Fruit fly (Drosophila melanogaster) whole organism, embryonic: ENCODE measurements around the gene Dlg5.

Experiments
- CG11247 ChIP-seq: fragments of 200-800 bp; sonication (Bioruptor generic); IDR thresholded peaks from 2 replicates; pipeline ENCODE4 v1.3.6; 2022; ENCODE audit warnings: missing biosample characterization, missing genetic modification characterization
- CG13287 ChIP-seq: fragments of 200-800 bp; sonication (Bioruptor generic); IDR thresholded peaks from 2 replicates; pipeline ENCODE4 v1.3.6; 2022; ENCODE audit warnings: missing biosample characterization, missing genetic modification characterization; ENCODE audit not compliant: partially characterized antibody
- CG15601 ChIP-seq: fragments of 200-800 bp; sonication (Bioruptor generic); optimal IDR thresholded peaks from 3 replicates; lab custom pipeline; 2019; ENCODE audit warnings: missing biosample characterization, mild to moderate bottlenecking, missing genetic modification characterization, moderate library complexity
- CG17186 ChIP-seq: fragments of 200-800 bp; sonication (Bioruptor generic); optimal IDR thresholded peaks from 3 replicates; lab custom pipeline; 2017; ENCODE audit warnings: missing biosample characterization, missing genetic modification reagents, missing genetic modification characterization
- CG17612 ChIP-seq: fragments of 200-800 bp; sonication (Bioruptor generic); IDR thresholded peaks from 2 replicates; pipeline ENCODE4 v1.3.6; 2022; ENCODE audit warnings: missing biosample characterization, missing genetic modification characterization
- CG1832 ChIP-seq: fragments of 200-800 bp; sonication (Bioruptor generic); optimal IDR thresholded peaks from 2 replicates; lab custom pipeline; 2017; ENCODE audit warnings: missing biosample characterization, mild to moderate bottlenecking, missing genetic modification characterization, inconsistent platforms
- CG2129 ChIP-seq: fragments of 200-800 bp; sonication (Bioruptor generic); IDR thresholded peaks from 2 replicates; pipeline ENCODE4 v1.3.6; 2022; ENCODE audit warnings: missing biosample characterization, missing genetic modification characterization; ENCODE audit not compliant: partially characterized antibody
- CG2875 ChIP-seq: fragments of 200-800 bp; sonication (Bioruptor generic); optimal IDR thresholded peaks from 2 replicates; lab custom pipeline; 2017; ENCODE audit warnings: missing biosample characterization, mild to moderate bottlenecking, missing genetic modification characterization, missing genetic modification reagents
- CG2889 ChIP-seq: fragments of 200-800 bp; sonication (Bioruptor generic); IDR thresholded peaks from 3 replicates; pipeline ENCODE4 v1.3.6; 2022; ENCODE audit warnings: missing biosample characterization, missing genetic modification characterization
- CG32767 ChIP-seq: fragments of 200-800 bp; sonication (Bioruptor generic); IDR thresholded peaks from 2 replicates; pipeline ENCODE4 v1.3.6; 2022; ENCODE audit warnings: missing biosample characterization, missing genetic modification characterization
- CG3281 ChIP-seq: fragments of 200-800 bp; sonication (Bioruptor generic); optimal IDR thresholded peaks from 3 replicates; lab custom pipeline; 2017; ENCODE audit warnings: missing biosample characterization, mild to moderate bottlenecking, missing genetic modification characterization
- CG34376 ChIP-seq: fragments of 200-800 bp; sonication (Bioruptor generic); optimal IDR thresholded peaks from 2 replicates; lab custom pipeline; 2018; ENCODE audit warnings: missing biosample characterization, mild to moderate bottlenecking, missing genetic modification characterization
- CG4282 ChIP-seq: fragments of 200-800 bp; sonication (Bioruptor generic); optimal IDR thresholded peaks from 2 replicates; lab custom pipeline; 2016; ENCODE audit warnings: missing biosample characterization, missing genetic modification characterization
- CG4328 ChIP-seq: fragments of 200-800 bp; sonication (Bioruptor generic); optimal IDR thresholded peaks from 3 replicates; lab custom pipeline; 2017; ENCODE audit warnings: missing biosample characterization, missing genetic modification reagents, missing genetic modification characterization
- CG4404 ChIP-seq: fragments of 200-800 bp; sonication (Bioruptor generic); IDR thresholded peaks from 2 replicates; pipeline ENCODE4 v1.3.6; 2022; ENCODE audit warnings: missing biosample characterization, missing genetic modification characterization
- CG4617 ChIP-seq: fragments of 200-800 bp; sonication (Bioruptor generic); optimal IDR thresholded peaks from 3 replicates; lab custom pipeline; 2016; ENCODE audit warnings: missing biosample characterization, missing genetic modification characterization, borderline replicate concordance
- CG4707 ChIP-seq: fragments of 200-800 bp; sonication (Bioruptor generic); optimal IDR thresholded peaks from 2 replicates; lab custom pipeline; 2018; ENCODE audit warnings: missing biosample characterization, mild to moderate bottlenecking, missing genetic modification characterization, moderate library complexity
- CG7372 ChIP-seq: fragments of 200-800 bp; sonication (Bioruptor generic); IDR thresholded peaks from 2 replicates; pipeline ENCODE4 v1.3.6; 2022; ENCODE audit warnings: missing biosample characterization, missing genetic modification characterization
- CG7839 ChIP-seq: fragments of 200-800 bp; sonication (Bioruptor generic); optimal IDR thresholded peaks from 3 replicates; lab custom pipeline; 2018; ENCODE audit warnings: missing biosample characterization, mild to moderate bottlenecking, missing genetic modification characterization, moderate library complexity
- CG8478 ChIP-seq: fragments of >200 bp; optimal IDR thresholded peaks from 2 replicates; lab custom pipeline; 2018
- CG9215 ChIP-seq: fragments of 200-800 bp; sonication (Bioruptor generic); IDR thresholded peaks from 2 replicates; pipeline ENCODE4 v1.3.6; 2022; ENCODE audit warnings: missing biosample characterization, missing genetic modification characterization
- CG9727 ChIP-seq: fragments of 200-800 bp; sonication (Bioruptor generic); optimal IDR thresholded peaks from 3 replicates; lab custom pipeline; 2017; ENCODE audit warnings: missing biosample characterization, mild to moderate bottlenecking, missing genetic modification characterization
- Dbx ChIP-seq: fragments of 200-800 bp; sonication (Bioruptor generic); IDR thresholded peaks from 3 replicates; pipeline ENCODE4 v1.3.6; 2022; ENCODE audit warnings: missing biosample characterization, missing genetic modification characterization
- Dip3 ChIP-seq: fragments of 200-800 bp; sonication (Bioruptor generic); optimal IDR thresholded peaks from 3 replicates; lab custom pipeline; 2016; ENCODE audit warnings: missing biosample characterization, missing genetic modification characterization
- Doc3 ChIP-seq: fragments of 200-800 bp; sonication (Bioruptor generic); IDR thresholded peaks from 3 replicates; pipeline ENCODE4 v1.3.6; 2022; ENCODE audit warnings: missing biosample characterization, missing genetic modification characterization; ENCODE audit not compliant: partially characterized antibody
- Drgx ChIP-seq: fragments of 200-800 bp; sonication (Bioruptor generic); IDR thresholded peaks from 2 replicates; pipeline ENCODE4 v1.3.6; 2022; ENCODE audit warnings: missing biosample characterization, missing genetic modification characterization
- Eip74EF ChIP-seq, 2 experiments: fragments of 200-800 bp in 1 of 2; fragments of >200 bp in 1 of 2; sonication (Bioruptor generic) in 1 of 2; optimal IDR thresholded peaks; 2 replicates each; lab custom pipeline; 2017 to 2019; ENCODE audit warnings: missing biosample characterization in 2 of 2, missing genetic modification characterization in 2 of 2, mild to moderate bottlenecking in 1 of 2, moderate library complexity in 1 of 2
- Fer2 ChIP-seq: fragments of 200-800 bp; sonication (Bioruptor generic); optimal IDR thresholded peaks from 2 replicates; lab custom pipeline; 2018; ENCODE audit warnings: missing biosample characterization, mild to moderate bottlenecking, missing genetic modification characterization, moderate library complexity
- HLHmδ ChIP-seq: fragments of 200-800 bp; sonication (Bioruptor generic); optimal IDR thresholded peaks from 2 replicates; lab custom pipeline; 2018; ENCODE audit warnings: missing biosample characterization, mild to moderate bottlenecking, missing genetic modification characterization, moderate library complexity
- Hand ChIP-seq: fragments of 200-800 bp; sonication (Bioruptor generic); optimal IDR thresholded peaks from 2 replicates; lab custom pipeline; 2017; ENCODE audit warnings: mild to moderate bottlenecking, missing biosample characterization, missing genetic modification reagents, missing genetic modification characterization
- Med ChIP-seq: fragments of 200-800 bp; sonication (Bioruptor generic); peaks from one replicate; lab custom pipeline; 2016; ENCODE audit warnings: missing biosample characterization, missing genetic modification characterization, mild to moderate bottlenecking, inconsistent platforms, moderate library complexity
- Sox100B ChIP-seq: fragments of 200-800 bp; sonication (Bioruptor generic); optimal IDR thresholded peaks from 3 replicates; lab custom pipeline; 2018; ENCODE audit warnings: missing biosample characterization, mild to moderate bottlenecking, missing genetic modification characterization
- bcd ChIP-seq: fragments of 200-800 bp; sonication (Bioruptor generic); optimal IDR thresholded peaks from 2 replicates; lab custom pipeline; 2017; ENCODE audit warnings: missing biosample characterization, mild to moderate bottlenecking, missing genetic modification characterization
- chif ChIP-seq, 2 experiments: fragments of 200-800 bp; sonication (Bioruptor generic); optimal IDR thresholded peaks; 3 replicates each; lab custom pipeline; 2016; ENCODE audit warnings: missing biosample characterization in 2 of 2, missing genetic modification characterization in 2 of 2
- da ChIP-seq: fragments of 200-800 bp; sonication (Bioruptor generic); optimal IDR thresholded peaks from 2 replicates; lab custom pipeline; 2016; ENCODE audit warnings: missing biosample characterization, missing genetic modification characterization
- dmrt11E ChIP-seq: fragments of 200-800 bp; sonication (Bioruptor generic); optimal IDR thresholded peaks from 3 replicates; lab custom pipeline; 2018; ENCODE audit warnings: missing biosample characterization, mild to moderate bottlenecking, missing genetic modification characterization, moderate library complexity
- ftz-f1 ChIP-seq: fragments of 200-800 bp; sonication (Bioruptor generic); optimal IDR thresholded peaks from 2 replicates; lab custom pipeline; 2016; ENCODE audit warnings: missing biosample characterization, missing genetic modification characterization
- gfzf ChIP-seq: fragments of 200-800 bp; sonication (Bioruptor generic); optimal IDR thresholded peaks from 2 replicates; lab custom pipeline; 2016; ENCODE audit warnings: missing biosample characterization, mild to moderate bottlenecking, missing genetic modification characterization, moderate library complexity
- hkb ChIP-seq, 2 experiments: fragments of 200-800 bp in 1 of 2; fragments of >200 bp in 1 of 2; sonication (Bioruptor generic) in 1 of 2; IDR thresholded peaks in 1 of 2; optimal IDR thresholded peaks in 1 of 2; 2 replicates each; pipeline versions ENCODE4 v1.3.6 to Lab custom; 2017 to 2022; ENCODE audit warnings: missing biosample characterization in 1 of 2, missing genetic modification characterization in 1 of 2
- kni ChIP-seq: fragments of 200-800 bp; sonication (Bioruptor generic); optimal IDR thresholded peaks from 3 replicates; lab custom pipeline; 2017; ENCODE audit warnings: mild to moderate bottlenecking, missing biosample characterization, missing genetic modification reagents, missing genetic modification characterization
- maf-S ChIP-seq: fragments of 200-800 bp; sonication (Bioruptor generic); optimal IDR thresholded peaks from 2 replicates; lab custom pipeline; 2016; ENCODE audit warnings: missing biosample characterization, missing genetic modification characterization
- mam ChIP-seq: fragments of 200-800 bp; sonication (Bioruptor generic); optimal IDR thresholded peaks from 3 replicates; lab custom pipeline; 2016; ENCODE audit warnings: missing biosample characterization, missing genetic modification characterization
- nom ChIP-seq: fragments of 200-800 bp; sonication (Bioruptor generic); optimal IDR thresholded peaks from 2 replicates; lab custom pipeline; 2017; ENCODE audit warnings: missing biosample characterization, missing genetic modification characterization, mild to moderate bottlenecking, moderate library complexity, missing genetic modification reagents
- scrt ChIP-seq: fragments of 200-800 bp; sonication (Bioruptor generic); optimal IDR thresholded peaks from 2 replicates; lab custom pipeline; 2018; ENCODE audit warnings: missing biosample characterization, mild to moderate bottlenecking, missing genetic modification characterization, moderate library complexity
- sens-2 ChIP-seq: fragments of 200-800 bp; sonication (Bioruptor generic); IDR thresholded peaks from 2 replicates; pipeline ENCODE4 v1.3.6; 2022; ENCODE audit warnings: missing biosample characterization, missing genetic modification characterization
- slou ChIP-seq: fragments of 200-800 bp; sonication (Bioruptor generic); optimal IDR thresholded peaks from 3 replicates; lab custom pipeline; 2016; ENCODE audit warnings: missing biosample characterization, missing genetic modification characterization
- tup ChIP-seq: fragments of 200-800 bp; sonication (Bioruptor generic); optimal IDR thresholded peaks from 2 replicates; lab custom pipeline; 2016; ENCODE audit warnings: missing biosample characterization, mild to moderate bottlenecking, missing genetic modification characterization, moderate library complexity

The Dlg5 gene

DNA sequence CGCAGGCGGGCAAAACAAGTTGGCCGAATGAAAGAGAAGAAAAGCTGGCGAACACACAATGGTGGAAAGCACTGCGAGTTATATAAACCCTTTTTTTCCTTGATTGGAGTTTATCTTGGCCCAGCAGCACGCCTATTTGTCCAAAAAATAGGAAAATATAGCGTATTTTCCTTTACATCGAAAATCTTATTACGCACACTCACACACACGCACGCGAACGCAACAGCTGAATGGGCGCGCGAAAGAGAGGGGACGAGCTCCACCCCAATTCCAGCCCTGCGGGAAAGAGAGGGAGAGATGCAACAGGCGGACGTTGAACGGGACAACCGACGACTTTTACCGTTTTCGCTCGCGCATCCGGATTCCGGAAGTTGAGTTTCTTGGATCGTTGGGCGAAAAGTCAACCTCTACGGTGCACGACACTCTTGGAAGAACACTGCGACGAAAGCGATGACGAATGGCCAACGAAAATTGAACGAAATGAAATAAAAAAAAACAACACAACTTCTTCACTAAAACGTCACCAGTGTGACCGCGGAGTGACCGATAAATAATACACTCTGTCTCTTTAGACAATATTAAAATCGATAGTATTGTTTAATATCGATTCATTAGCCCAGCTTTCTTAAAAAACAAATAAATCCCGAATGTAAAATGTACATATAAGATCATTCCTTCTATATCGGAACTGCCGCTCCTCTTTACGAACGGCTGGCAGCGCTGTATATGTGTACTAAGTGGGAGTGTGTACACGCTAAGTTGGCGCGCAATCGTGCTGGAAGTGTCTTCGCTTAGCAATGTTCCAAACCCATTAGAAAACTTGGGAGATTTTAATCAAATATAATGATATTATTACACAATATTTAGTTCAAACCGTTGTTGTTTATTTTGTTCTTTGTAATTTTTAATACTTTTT, at the start of gene Dlg5, which contains the start of gene CG4970 (continued):
- TF ChIP-seq CG2889 (GFP tag; lab: Robert Waterston, UW) (no peak), slou (GFP tag; lab: Kevin White, UChicago) (peak; percentile 26), CG8478 (peak; percentile 91), CG1832 (GFP tag; lab: Kevin White, UChicago) (peak; percentile 95), CG4707 (GFP tag; lab: Kevin White, UChicago) (no peak), Hand (GFP tag; lab: Kevin White, UChicago) (no peak), da (GFP tag; lab: Kevin White, UChicago) (no peak), hkb (optimal IDR thresholded peaks at IDR 0.05; lab: Kevin White, UChicago) (peak; percentile 85), hkb (GFP tag; IDR thresholded peaks at IDR 0.05; lab: Robert Waterston, UW) (no peak), CG9727 (GFP tag; lab: Kevin White, UChicago) (no peak), nom (GFP tag; lab: Kevin White, UChicago) (no peak), Med (GFP tag; lab: Kevin White, UChicago) (peak; percentile 51), sens-2 (no peak), chif (GFP tag; optimal IDR thresholded peaks at IDR 0.05; lab: Kevin White, UChicago) (no peak), CG34376 (GFP tag; lab: Kevin White, UChicago) (no peak), Dip3 (peak; percentile 29), CG9215 (GFP tag; lab: Robert Waterston, UW) (no peak), CG2129 (GFP tag; lab: Robert Waterston, UW) (peak; percentile 43; the same call in 1 of the 2 replicates), maf-S (GFP tag; lab: Kevin White, UChicago) (no peak), Sox100B (GFP tag; lab: Kevin White, UChicago) (no peak), CG7839 (tag; lab: Kevin White, UChicago) (no peak), CG32767 (GFP tag; lab: Robert Waterston, UW) (no peak), scrt (peak; percentile 100), CG11247 (no peak), CG17612 (GFP tag; lab: Robert Waterston, UW) (no peak), Fer2 (tag; lab: Kevin White, UChicago) (no peak), CG17186 (GFP tag; lab: Kevin White, UChicago) (peak; percentile 76), HLHmδ (GFP tag; lab: Kevin White, UChicago) (no peak), gfzf (GFP tag; lab: Kevin White, UChicago) (peak; percentile 89), CG4282 (no peak), tup (GFP tag; lab: Kevin White, UChicago) (no peak), CG2875 (GFP tag; lab: Kevin White, UChicago) (no peak), CG15601 (tag; lab: Kevin White, UChicago) (no peak), dmrt11E (tag; lab: Kevin White, UChicago) (no peak), mam (GFP tag; lab: Kevin White, UChicago) (no peak), CG4617 (GFP tag; lab: Kevin White, UChicago) (peak; percentile 33), Dbx (GFP tag; lab: Robert Waterston, UW) (peak; percentile 27; the same call in 1 of the 3 replicates), CG7372 (GFP tag; lab: Robert Waterston, UW) (0 out of 2 replicates have a peak, but pooled peaks have one; percentile 12), ftz-f1 (GFP tag; lab: Kevin White, UChicago) (no peak), Eip74EF (GFP tag; optimal IDR thresholded peaks at IDR 0.05; lab: Kevin White, UChicago) (no peak), CG4328 (no peak), CG13287 (GFP tag; lab: Robert Waterston, UW) (peak; percentile 79), CG4404 (no peak), Drgx (GFP tag; lab: Robert Waterston, UW) (peak; percentile 14; the same call in 1 of the 2 replicates), kni (GFP tag; lab: Kevin White, UChicago) (peak; percentile 63), CG3281 (no peak), bcd (GFP tag; lab: Kevin White, UChicago) (no peak), Doc3 (GFP tag; lab: Robert Waterston, UW) (peak; percentile 68)
